Worm (Caenorhabditis elegans) whole organism, midembryonic: ENCODE measurements around the gene F31D5.7.

Source experiments
- T22C8.4 ChIP-seq: fragments of 200-800 bp; sonication (Bioruptor generic); IDR thresholded peaks from 2 replicates; pipeline ENCODE4 v1.3.6; 2022; ENCODE audit warnings: missing genetic modification characterization, missing compliant biosample characterization
- cog-1 ChIP-seq: sonication (generic microtip); optimal IDR thresholded peaks from 2 replicates; lab custom pipeline; 2016; ENCODE audit warnings: missing genetic modification characterization, missing compliant biosample characterization
- flt-1 ChIP-seq: fragments of 200-800 bp; sonication (Bioruptor generic); IDR thresholded peaks from 2 replicates; pipeline ENCODE4 v1.3.6; 2022; ENCODE audit warnings: missing genetic modification characterization, missing compliant biosample characterization
- klf-2 ChIP-seq: fragments of 200-800 bp; sonication (Bioruptor generic); conservative IDR thresholded peaks from 2 replicates; pipeline ENCODE4 v1.3.6; 2022; ENCODE audit warnings: missing genetic modification reagents, missing genetic modification characterization, missing compliant biosample characterization
- med-1 ChIP-seq: sonication (generic microtip); optimal IDR thresholded peaks from 2 replicates; lab custom pipeline; 2017; ENCODE audit warnings: missing genetic modification characterization, mild to moderate bottlenecking, missing compliant biosample characterization, antibody characterized with exemption, missing genetic modification reagents; ENCODE audit not compliant: insufficient read depth
- ref-1 ChIP-seq: fragments of 200-800 bp; sonication (Bioruptor generic); conservative IDR thresholded peaks from 2 replicates; pipeline ENCODE4 v1.3.6; 2022; ENCODE audit warnings: missing genetic modification reagents, missing genetic modification characterization, missing compliant biosample characterization
- tab-1 ChIP-seq: fragments of 200-800 bp; sonication (Bioruptor generic); IDR thresholded peaks from 2 replicates; pipeline ENCODE4 v1.3.6; 2022; ENCODE audit warnings: missing genetic modification characterization, missing compliant biosample characterization
- ztf-23 ChIP-seq: fragments of 200-800 bp; sonication (Bioruptor generic); IDR thresholded peaks from 2 replicates; pipeline ENCODE4 v1.3.6; 2022; ENCODE audit warnings: missing genetic modification reagents, missing genetic modification characterization, missing compliant biosample characterization
- ztf-29 ChIP-seq: fragments of 200-800 bp; sonication (Bioruptor generic); IDR thresholded peaks from 2 replicates; pipeline ENCODE4 v1.3.6; 2022; ENCODE audit warnings: missing genetic modification reagents, missing genetic modification characterization, missing compliant biosample characterization

F31D5.7 gene

ce11 chrII:4186364-4186763, 24.8 kb upstream of the F31D5.7 start, which contains the start of gene cpna-1:
Gene cpna-1, plus strand, starts transcription at chrII:4186664.
- TF ChIP-seq ztf-29 (GFP tag; lab: Robert Waterston, UW) (no peak), klf-2 (GFP tag; lab: Robert Waterston, UW) (no peak), ref-1 (GFP tag; lab: Robert Waterston, UW) (no peak), cog-1 (tag; lab: Kevin White, UChicago) (no peak), ztf-23 (GFP tag; lab: Robert Waterston, UW) (no peak), T22C8.4 (GFP tag; lab: Robert Waterston, UW) (no peak), med-1 (GFP tag; lab: Kevin White, UChicago) (no peak), tab-1 (GFP tag; lab: Robert Waterston, UW) (no peak)

DNA sequence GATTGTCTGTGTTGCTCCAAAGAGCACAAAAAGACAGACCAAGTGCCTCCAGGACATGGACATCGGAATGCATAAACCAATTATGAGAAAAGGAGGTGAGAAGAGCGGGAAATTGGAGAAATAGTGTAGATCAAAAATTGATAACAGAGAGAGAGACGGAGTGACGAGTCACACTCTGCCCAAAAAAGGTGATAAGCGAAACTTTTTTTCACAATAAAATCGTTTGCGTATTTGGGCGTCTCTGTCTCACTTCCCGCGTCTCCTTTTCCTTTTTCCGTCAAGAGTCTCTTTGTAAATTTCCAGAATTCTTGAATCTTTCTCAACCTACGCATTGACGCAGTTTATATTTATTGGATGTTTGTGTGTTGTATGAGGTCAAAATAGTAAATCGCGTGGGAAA, 17.1 kb upstream of the F31D5.7 start, which contains the start of gene mth-2:
Gene mth-2 (minus strand): TSS at position 188 of the 400 bp plus-strand sequence.
- no peak for TF ChIP-seq ztf-23 (GFP tag; lab: Robert Waterston, UW)
- no peak for TF ChIP-seq med-1 (GFP tag; lab: Kevin White, UChicago)
- TF ChIP-seq ref-1 (GFP tag; lab: Robert Waterston, UW) = no peak
- TF ChIP-seq flt-1 = no peak
- TF ChIP-seq tab-1 (GFP tag; lab: Robert Waterston, UW) = no peak
- TF ChIP-seq ztf-29 (GFP tag; lab: Robert Waterston, UW) = no peak
- TF ChIP-seq T22C8.4 (GFP tag; lab: Robert Waterston, UW) = no peak
- no peak for TF ChIP-seq klf-2 (GFP tag; lab: Robert Waterston, UW)
- TF ChIP-seq cog-1 (tag; lab: Kevin White, UChicago) = no peak

ce11 chrII:4203729-4204184, 7.5 kb upstream of the F31D5.7 start, which contains the start of gene mth-1:
Gene mth-1, minus strand, starts transcription at chrII:4203779.
- TF ChIP-seq tab-1 (GFP tag; lab: Robert Waterston, UW) (no peak), klf-2 (GFP tag; lab: Robert Waterston, UW) (no peak), flt-1 (no peak), med-1 (GFP tag; lab: Kevin White, UChicago) (no peak), ztf-29 (GFP tag; lab: Robert Waterston, UW) (no peak), cog-1 (tag; lab: Kevin White, UChicago) (no peak), T22C8.4 (GFP tag; lab: Robert Waterston, UW) (no peak), ref-1 (GFP tag; lab: Robert Waterston, UW) (no peak), ztf-23 (GFP tag; lab: Robert Waterston, UW) (no peak)

ce11 chrII:4209071-4209747, 2.0 kb upstream of the F31D5.7 start, which contains the start of gene F31D5.6:
Gene F31D5.6, plus strand, starts transcription at chrII:4209697.
- no peak for TF ChIP-seq cog-1 (tag; lab: Kevin White, UChicago)
- no peak for TF ChIP-seq med-1 (GFP tag; lab: Kevin White, UChicago)
- no peak for TF ChIP-seq flt-1
- TF ChIP-seq tab-1 (GFP tag; lab: Robert Waterston, UW) = no peak
- TF ChIP-seq ref-1 (GFP tag; lab: Robert Waterston, UW) = no peak
- TF ChIP-seq klf-2 (GFP tag; lab: Robert Waterston, UW) = no peak
- TF ChIP-seq ztf-29 (GFP tag; lab: Robert Waterston, UW) = no peak
- TF ChIP-seq T22C8.4 (GFP tag; lab: Robert Waterston, UW) = no peak
- no peak for TF ChIP-seq ztf-23 (GFP tag; lab: Robert Waterston, UW)

ce11 chrII:4215318-4215717, 4.1 kb downstream of the F31D5.7 start, which contains the start of gene F31D5.2:
Gene F31D5.2, plus strand, starts transcription at chrII:4215618.
- TF ChIP-seq med-1 (GFP tag; lab: Kevin White, UChicago) = no peak
- TF ChIP-seq T22C8.4 (GFP tag; lab: Robert Waterston, UW) = no peak
- no peak for TF ChIP-seq ztf-23 (GFP tag; lab: Robert Waterston, UW)

DNA sequence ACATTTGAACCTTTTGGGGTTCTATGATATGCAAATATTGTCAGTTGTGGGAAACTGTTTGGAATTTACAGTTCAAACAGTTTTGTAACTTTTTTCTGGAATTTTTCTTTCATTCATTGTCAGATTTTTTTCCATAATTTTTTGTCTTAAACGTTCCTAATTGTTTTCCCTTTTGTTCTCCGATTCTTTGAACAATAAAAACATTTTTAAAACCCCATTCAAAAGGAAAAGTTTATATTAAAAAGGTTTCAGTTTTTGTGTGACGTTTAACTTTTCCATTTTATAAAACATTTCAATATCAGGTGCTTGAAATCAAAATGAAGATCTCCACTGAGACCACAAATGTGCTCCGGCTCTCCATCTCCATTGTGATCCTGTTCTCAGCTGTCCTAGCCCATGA, 7.8 kb downstream of the F31D5.7 start, which contains the start of gene F31D5.1:
Gene F31D5.1 (plus strand): TSS at position 301 of the 400 bp plus-strand sequence.
- TF ChIP-seq T22C8.4 (GFP tag; lab: Robert Waterston, UW) (no peak), med-1 (GFP tag; lab: Kevin White, UChicago) (no peak), ztf-23 (GFP tag; lab: Robert Waterston, UW) (no peak), flt-1 (no peak), cog-1 (tag; lab: Kevin White, UChicago) (no peak), ref-1 (GFP tag; lab: Robert Waterston, UW) (no peak), klf-2 (GFP tag; lab: Robert Waterston, UW) (no peak), tab-1 (GFP tag; lab: Robert Waterston, UW) (no peak), ztf-29 (GFP tag; lab: Robert Waterston, UW) (no peak)

DNA sequence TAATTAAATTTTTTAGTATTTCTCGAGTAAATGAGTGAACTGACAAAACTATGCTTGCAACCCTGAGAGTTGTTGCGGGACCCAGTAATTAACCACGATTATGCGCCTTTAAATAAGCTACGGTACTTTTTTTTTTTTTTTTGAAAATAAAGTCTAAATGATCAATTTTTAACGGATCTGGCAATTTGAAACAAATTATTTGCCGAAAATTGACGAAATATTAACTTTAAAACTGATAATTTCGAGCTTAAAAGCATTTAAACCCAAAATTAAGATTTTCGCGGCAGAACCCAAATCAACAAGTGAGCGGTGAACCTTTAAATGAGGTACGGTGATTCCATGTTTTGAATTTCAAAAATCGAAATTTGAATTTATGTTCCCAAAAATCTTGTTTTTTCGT, 11.3 kb downstream of the F31D5.7 start:
- TF ChIP-seq klf-2 (GFP tag; lab: Robert Waterston, UW) (no peak), tab-1 (GFP tag; lab: Robert Waterston, UW) (no peak), flt-1 (no peak), ztf-29 (GFP tag; lab: Robert Waterston, UW) (no peak), T22C8.4 (GFP tag; lab: Robert Waterston, UW) (no peak), med-1 (GFP tag; lab: Kevin White, UChicago) (no peak)

ce11 chrII:4222983-4223382, 11.8 kb downstream of the F31D5.7 start, which contains the start of gene C16A11.5:
Gene C16A11.5, plus strand, starts transcription at chrII:4223305.
- TF ChIP-seq tab-1 (GFP tag; lab: Robert Waterston, UW) (no peak), cog-1 (tag; lab: Kevin White, UChicago) (no peak), ztf-23 (GFP tag; lab: Robert Waterston, UW) (no peak), ref-1 (GFP tag; lab: Robert Waterston, UW) (no peak), T22C8.4 (GFP tag; lab: Robert Waterston, UW) (no peak), flt-1 (no peak), klf-2 (GFP tag; lab: Robert Waterston, UW) (no peak), ztf-29 (GFP tag; lab: Robert Waterston, UW) (no peak), med-1 (GFP tag; lab: Kevin White, UChicago) (no peak)
